Fruit fly (Drosophila melanogaster): ENCODE results near the gene dyw.

dyw gene

dm6 chrX:2693786-2694185, at the start of gene dyw:
Gene dyw (minus strand): TSS chrX:2693886.
- TF ChIP-seq CTCF (optimal IDR thresholded peaks at IDR 0.05) (no peak), CG8478 (optimal IDR thresholded peaks at IDR 0.05) (no peak)

dm6 chrX:2743020-2743419, 49.3 kb upstream of the dyw start:
- no peak for TF ChIP-seq CG8478 (optimal IDR thresholded peaks at IDR 0.05)
- TF ChIP-seq CTCF (optimal IDR thresholded peaks at IDR 0.05): no peak

- TF ChIP-seq CG8478 (optimal IDR thresholded peaks at IDR 0.05) (no peak), CTCF (optimal IDR thresholded peaks at IDR 0.05) (no peak)
These were observed 48.4 kb upstream of the dyw start for dm6 chrX:2742067-2742466.

dm6 chrX:2740084-2740483, 46.4 kb upstream of the dyw start, which contains the start of gene kirre:
Gene kirre (plus strand): TSS chrX:2740384.
- TF ChIP-seq CTCF (optimal IDR thresholded peaks at IDR 0.05) (no peak), CG8478 (optimal IDR thresholded peaks at IDR 0.05) (no peak)

- peak in 1 of 2 experiments; percentile 27 for TF ChIP-seq CTCF (optimal IDR thresholded peaks at IDR 0.05)
- no peak for TF ChIP-seq CG8478 (optimal IDR thresholded peaks at IDR 0.05)
These were observed 45.0 kb upstream of the dyw start, which contains the start of gene crm for dm6 chrX:2738663-2739062. Gene crm (minus strand): TSS chrX:2738773.

dm6 chrX:2732127-2732526, 38.4 kb upstream of the dyw start, which contains the start of the genes ttm50 and CG2712:
Gene ttm50 (minus strand): TSS chrX:2732190.
Gene CG2712 (plus strand): TSS chrX:2732469.
- no peak for TF ChIP-seq CG8478 (optimal IDR thresholded peaks at IDR 0.05)
- TF ChIP-seq CTCF (optimal IDR thresholded peaks at IDR 0.05): no peak

dm6 chrX:2727506-2727905, 33.8 kb upstream of the dyw start, which contains the start of gene dwg:
Gene dwg (plus strand): TSS chrX:2727698.
- TF ChIP-seq CG8478 (optimal IDR thresholded peaks at IDR 0.05) (no peak), CTCF (optimal IDR thresholded peaks at IDR 0.05) (no peak)

dm6 chrX:2726420-2726819, 32.7 kb upstream of the dyw start, which contains the start of gene vilya:
Gene vilya (plus strand): TSS chrX:2726678.
- TF ChIP-seq CTCF (optimal IDR thresholded peaks at IDR 0.05) (no peak), CG8478 (optimal IDR thresholded peaks at IDR 0.05) (no peak)

- TF ChIP-seq CG8478 (optimal IDR thresholded peaks at IDR 0.05): no peak
These were observed 26.4 kb upstream of the dyw start, which contains the start of gene CG2701 for dm6 chrX:2720122-2720521. Gene CG2701 (minus strand): TSS chrX:2720327.

- TF ChIP-seq CTCF (optimal IDR thresholded peaks at IDR 0.05): no peak
These were observed 21.0 kb upstream of the dyw start for dm6 chrX:2714730-2715129.

dm6 chrX:2713776-2714175, 20.1 kb upstream of the dyw start, which contains the start of the genes CG2685 and CG2694:
Gene CG2685 (minus strand): TSS chrX:2713960.
Gene CG2694 (plus strand): TSS chrX:2714079.
- TF ChIP-seq CG8478 (optimal IDR thresholded peaks at IDR 0.05): no peak
- TF ChIP-seq CTCF (optimal IDR thresholded peaks at IDR 0.05): no peak

- TF ChIP-seq CTCF (optimal IDR thresholded peaks at IDR 0.05) (no peak), CG8478 (optimal IDR thresholded peaks at IDR 0.05) (no peak)
These were observed 14.6 kb upstream of the dyw start, which contains the start of gene CG2681 for dm6 chrX:2708156-2708734. Gene CG2681 (plus strand): TSS chrX:2708684.

dm6 chrX:2707377-2708090, 13.8 kb upstream of the dyw start, which contains the start of gene CG2680:
Gene CG2680 (minus strand): TSS chrX:2707427.
- TF ChIP-seq CTCF (optimal IDR thresholded peaks at IDR 0.05): no peak

- TF ChIP-seq CG8478 (optimal IDR thresholded peaks at IDR 0.05) (no peak), CTCF (optimal IDR thresholded peaks at IDR 0.05) (no peak)
These were observed 10.6 kb upstream of the dyw start, which contains the start of gene eIF2Bbeta for dm6 chrX:2704134-2704773. Gene eIF2Bbeta (plus strand): TSS chrX:2704571.

- TF ChIP-seq CTCF (optimal IDR thresholded peaks at IDR 0.05) (no peak), CG8478 (optimal IDR thresholded peaks at IDR 0.05) (no peak)
These were observed 10.0 kb upstream of the dyw start, which contains the start of gene Ugalt for dm6 chrX:2703693-2704092. Gene Ugalt (minus strand): TSS chrX:2703852.
